Worm (Caenorhabditis elegans) whole organism, L1 larva: Measurements from ENCODE around the gene cyp-33C11.

Experiments used
- C16A3.4 ChIP-seq: fragments of 150-350 bp; optimal IDR thresholded peaks from 2 replicates; lab custom pipeline; 2014; ENCODE audit warnings: missing biosample characterization, missing genetic modification characterization
- F16B12.6 ChIP-seq: fragments of 150-350 bp; optimal IDR thresholded peaks from 2 replicates; lab custom pipeline; 2014; ENCODE audit warnings: missing biosample characterization, missing genetic modification characterization
- alr-1 ChIP-seq: fragments of 200-800 bp; sonication (Bioruptor generic); optimal IDR thresholded peaks from 2 replicates; lab custom pipeline; 2018; ENCODE audit warnings: borderline replicate concordance, mild to moderate bottlenecking, missing genetic modification characterization, missing compliant biosample characterization
- aly-2 ChIP-seq: fragments of 150-350 bp; optimal IDR thresholded peaks from 2 replicates; lab custom pipeline; 2014; ENCODE audit warnings: missing biosample characterization, missing genetic modification characterization
- ama-1 ChIP-seq: fragments of 150-350 bp; optimal IDR thresholded peaks from 2 replicates; lab custom pipeline; 2014
- ceh-63 ChIP-seq: fragments of 200-800 bp; sonication (Bioruptor generic); optimal IDR thresholded peaks from 2 replicates; lab custom pipeline; 2018; ENCODE audit warnings: mild to moderate bottlenecking, missing genetic modification characterization, missing compliant biosample characterization
- dpl-1 ChIP-seq, 3 experiments: fragments of 150-350 bp in 2 of 3; sonication (generic microtip) in 1 of 3; optimal IDR thresholded peaks; 2 replicates each; lab custom pipeline; 2014 to 2017; ENCODE audit warnings: missing biosample characterization in 3 of 3, missing genetic modification characterization in 3 of 3, missing genetic modification reagents in 3 of 3
- efl-3 ChIP-seq: fragments of 200-800 bp; sonication (Bioruptor generic); optimal IDR thresholded peaks from 2 replicates; lab custom pipeline; 2018; ENCODE audit warnings: mild to moderate bottlenecking, missing genetic modification characterization, missing compliant biosample characterization
- elt-2 ChIP-seq: sonication (generic microtip); optimal IDR thresholded peaks from 2 replicates; lab custom pipeline; 2016; ENCODE audit warnings: missing genetic modification characterization, mild to moderate bottlenecking, inconsistent platforms, missing compliant biosample characterization, missing genetic modification reagents
- fkh-4 ChIP-seq: sonication (generic microtip); optimal IDR thresholded peaks from 2 replicates; lab custom pipeline; 2016; ENCODE audit warnings: missing compliant biosample characterization, missing genetic modification characterization, borderline replicate concordance
- fkh-8 ChIP-seq: sonication (generic microtip); optimal IDR thresholded peaks from 2 replicates; lab custom pipeline; 2016; ENCODE audit warnings: mild to moderate bottlenecking, missing genetic modification characterization, missing compliant biosample characterization
- fos-1 ChIP-seq: fragments of 150-350 bp; optimal IDR thresholded peaks from 2 replicates; lab custom pipeline; 2014; ENCODE audit warnings: missing biosample characterization, missing genetic modification characterization
- grh-1 ChIP-seq: fragments of 200-800 bp; sonication (Bioruptor generic); IDR thresholded peaks from 2 replicates; pipeline ENCODE4 v1.3.6; 2022; ENCODE audit warnings: missing genetic modification reagents, missing genetic modification characterization, missing compliant biosample characterization
- hlh-4 ChIP-seq: sonication (generic microtip); optimal IDR thresholded peaks from 2 replicates; lab custom pipeline; 2016; ENCODE audit warnings: mild to moderate bottlenecking, missing genetic modification characterization, missing compliant biosample characterization
- irx-1 ChIP-seq: sonication (generic microtip); optimal IDR thresholded peaks from 2 replicates; lab custom pipeline; 2016; ENCODE audit warnings: missing genetic modification characterization, missing compliant biosample characterization
- isw-1 ChIP-seq: fragments of 200-800 bp; sonication (Bioruptor generic); IDR thresholded peaks from 2 replicates; pipeline ENCODE4 v1.3.6; 2022; ENCODE audit warnings: missing genetic modification characterization, missing compliant biosample characterization
- lin-13 ChIP-seq: fragments of 150-350 bp; optimal IDR thresholded peaks from 2 replicates; lab custom pipeline; 2014; ENCODE audit warnings: missing biosample characterization, missing genetic modification reagents, missing genetic modification characterization
- lin-14 ChIP-seq: fragments of 200-800 bp; sonication (Bioruptor generic); optimal IDR thresholded peaks from 2 replicates; lab custom pipeline; 2018; ENCODE audit warnings: mild to moderate bottlenecking, missing genetic modification characterization, moderate library complexity, missing compliant biosample characterization
- lin-15B ChIP-seq: fragments of 150-350 bp; sonication (generic microtip); optimal IDR thresholded peaks from 3 replicates; lab custom pipeline; 2014; ENCODE audit warnings: missing biosample characterization, missing genetic modification characterization
- lin-39 ChIP-seq: fragments of 150-350 bp; optimal IDR thresholded peaks from 2 replicates; lab custom pipeline; 2014; ENCODE audit warnings: missing biosample characterization, missing genetic modification reagents, missing genetic modification characterization
- lir-3 ChIP-seq: sonication (generic microtip); optimal IDR thresholded peaks from 2 replicates; lab custom pipeline; 2016; ENCODE audit warnings: mild to moderate bottlenecking, missing genetic modification characterization, moderate library complexity, missing compliant biosample characterization; ENCODE audit not compliant: poor library complexity
- mab-9 ChIP-seq: fragments of 200-800 bp; sonication (Bioruptor generic); IDR thresholded peaks from 2 replicates; pipeline ENCODE4 v1.3.6; 2022; ENCODE audit warnings: missing genetic modification reagents, missing genetic modification characterization, missing compliant biosample characterization
- mdl-1 ChIP-seq, 2 experiments: fragments of 150-350 bp; optimal IDR thresholded peaks; 2 replicates each; lab custom pipeline; 2014 to 2017; ENCODE audit warnings: missing biosample characterization in 2 of 2, missing genetic modification characterization in 2 of 2, inconsistent platforms in 1 of 2
- mef-2 ChIP-seq: fragments of 150-350 bp; optimal IDR thresholded peaks from 2 replicates; lab custom pipeline; 2014; ENCODE audit warnings: missing biosample characterization, missing genetic modification characterization
- nhr-19 ChIP-seq: fragments of 200-800 bp; sonication (Bioruptor generic); conservative IDR thresholded peaks from 2 replicates; pipeline ENCODE4 v1.3.6; 2022; ENCODE audit warnings: missing genetic modification characterization, missing compliant biosample characterization
- nhr-20 ChIP-seq: sonication (generic microtip); optimal IDR thresholded peaks from 2 replicates; lab custom pipeline; 2016; ENCODE audit warnings: mild to moderate bottlenecking, missing genetic modification characterization, missing compliant biosample characterization
- nhr-237 ChIP-seq: fragments of 150-350 bp; optimal IDR thresholded peaks from 2 replicates; lab custom pipeline; 2014; ENCODE audit warnings: missing biosample characterization, missing genetic modification characterization
- nhr-28 ChIP-seq: fragments of 150-350 bp; optimal IDR thresholded peaks from 2 replicates; lab custom pipeline; 2014; ENCODE audit warnings: missing biosample characterization, missing genetic modification characterization
- nhr-47 ChIP-seq: sonication (generic microtip); optimal IDR thresholded peaks from 2 replicates; lab custom pipeline; 2016; ENCODE audit warnings: mild to moderate bottlenecking, missing genetic modification characterization, moderate library complexity, missing compliant biosample characterization
- nhr-71 ChIP-seq: sonication (generic microtip); optimal IDR thresholded peaks from 2 replicates; lab custom pipeline; 2016; ENCODE audit warnings: mild to moderate bottlenecking, missing genetic modification characterization, moderate library complexity, missing compliant biosample characterization
- nhr-76 ChIP-seq: sonication (generic microtip); optimal IDR thresholded peaks from 2 replicates; lab custom pipeline; 2017; ENCODE audit warnings: missing biosample characterization, missing genetic modification characterization
- nhr-77 ChIP-seq: fragments of 150-350 bp; optimal IDR thresholded peaks from 2 replicates; lab custom pipeline; 2014; ENCODE audit warnings: missing biosample characterization, missing genetic modification characterization
- nhr-84 ChIP-seq: sonication (generic microtip); optimal IDR thresholded peaks from 2 replicates; lab custom pipeline; 2017; ENCODE audit warnings: missing biosample characterization, missing genetic modification characterization
- nhr-85 ChIP-seq: sonication (generic microtip); peaks from one replicate; lab custom pipeline; 2016; ENCODE audit warnings: missing genetic modification characterization, inconsistent platforms, missing compliant biosample characterization
- nhr-90 ChIP-seq: sonication (generic microtip); optimal IDR thresholded peaks from 2 replicates; lab custom pipeline; 2016; ENCODE audit warnings: mild to moderate bottlenecking, missing genetic modification characterization, missing compliant biosample characterization; ENCODE audit not compliant: poor library complexity
- pqm-1 ChIP-seq: sonication (generic microtip); optimal IDR thresholded peaks from 3 replicates; lab custom pipeline; 2017; ENCODE audit warnings: missing biosample characterization, missing genetic modification characterization
- snpc-4 ChIP-seq: fragments of 150-350 bp; optimal IDR thresholded peaks from 2 replicates; lab custom pipeline; 2014; ENCODE audit warnings: missing biosample characterization, missing genetic modification characterization
- tbx-2 ChIP-seq: sonication (generic microtip); optimal IDR thresholded peaks from 2 replicates; lab custom pipeline; 2016; ENCODE audit warnings: missing genetic modification characterization, missing compliant biosample characterization
- tlp-1 ChIP-seq: fragments of 150-350 bp; optimal IDR thresholded peaks from 2 replicates; lab custom pipeline; 2014; ENCODE audit warnings: missing biosample characterization, missing genetic modification characterization
- unc-130 ChIP-seq: fragments of 150-350 bp; optimal IDR thresholded peaks from 2 replicates; lab custom pipeline; 2017; ENCODE audit warnings: missing biosample characterization, missing genetic modification characterization, inconsistent platforms
- unc-30 ChIP-seq: sonication (generic microtip); optimal IDR thresholded peaks from 2 replicates; lab custom pipeline; 2017; ENCODE audit warnings: missing biosample characterization, missing genetic modification characterization
- unc-62 ChIP-seq: fragments of 150-350 bp; optimal IDR thresholded peaks from 2 replicates; lab custom pipeline; 2014; ENCODE audit warnings: missing biosample characterization, missing genetic modification reagents, missing genetic modification characterization
- unc-86 ChIP-seq: sonication (generic microtip); optimal IDR thresholded peaks from 2 replicates; lab custom pipeline; 2016; ENCODE audit warnings: missing genetic modification characterization, missing compliant biosample characterization
- unc-98 ChIP-seq: fragments of 200-800 bp; sonication (Bioruptor generic); IDR thresholded peaks from 2 replicates; pipeline ENCODE4 v1.3.6; 2022; ENCODE audit warnings: missing genetic modification characterization, missing compliant biosample characterization
- vab-15 ChIP-seq: sonication (generic microtip); optimal IDR thresholded peaks from 2 replicates; lab custom pipeline; 2017; ENCODE audit warnings: missing genotype, mild to moderate bottlenecking, missing genetic modification characterization, missing compliant biosample characterization
- xbp-1 ChIP-seq: sonication (generic microtip); optimal IDR thresholded peaks from 2 replicates; lab custom pipeline; 2016; ENCODE audit warnings: missing genetic modification characterization, missing compliant biosample characterization
- zag-1 ChIP-seq: fragments of 150-350 bp; optimal IDR thresholded peaks from 2 replicates; lab custom pipeline; 2014; ENCODE audit warnings: missing biosample characterization, missing genetic modification characterization
- zip-4 ChIP-seq: fragments of 200-800 bp; sonication (Bioruptor generic); optimal IDR thresholded peaks from 2 replicates; lab custom pipeline; 2018; ENCODE audit warnings: mild to moderate bottlenecking, missing genetic modification characterization, moderate library complexity, missing compliant biosample characterization

cyp-33C11 gene

ce11 chrV:676090-676489 lies 36.7 kb downstream of the cyp-33C11 start:
- TF ChIP-seq nhr-90 (no peak), snpc-4 (tag; lab: Kevin White, UChicago) (peak; percentile 27), nhr-47 (tag; lab: Kevin White, UChicago) (no peak), isw-1 (GFP tag; lab: Robert Waterston, UW) (no peak), xbp-1 (no peak), irx-1 (tag; lab: Kevin White, UChicago) (no peak), tlp-1 (tag; lab: Kevin White, UChicago) (no peak), unc-62 (GFP tag; lab: Kevin White, UChicago) (no peak)

DNA sequence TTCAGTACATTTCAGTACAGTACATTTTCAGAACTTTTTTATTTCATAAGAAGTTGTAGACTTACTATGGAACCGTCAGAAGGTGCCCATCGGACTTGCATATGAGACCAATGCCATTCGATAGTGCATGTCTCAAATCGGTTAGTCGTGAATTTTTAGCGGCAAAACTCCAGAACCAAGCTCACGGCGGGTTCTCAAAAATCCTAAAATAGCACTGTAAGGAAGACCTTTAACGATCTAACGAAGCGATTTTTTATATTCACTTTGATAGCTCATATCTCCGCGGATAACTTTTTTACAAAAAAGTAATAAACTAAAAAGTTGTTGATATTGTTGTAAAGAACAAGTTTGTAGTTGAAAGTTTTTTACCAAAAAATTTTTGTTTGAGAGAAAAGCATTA lies 38.6 kb downstream of the cyp-33C11 start, which contains the start of gene sru-25:
sru-25 (minus strand) TSS at position 101 of the 400 bp plus-strand sequence.
- TF ChIP-seq pqm-1 (tag; lab: Kevin White, UChicago) (no peak), lin-39 (tag; lab: Kevin White, UChicago) (no peak), nhr-71 (tag; lab: Kevin White, UChicago) (no peak), mdl-1 (tag; optimal IDR thresholded peaks at IDR 0.05; lab: Kevin White, UChicago) (no peak), unc-30 (no peak), fos-1 (tag; lab: Kevin White, UChicago) (no peak), tbx-2 (no peak), vab-15 (tag; lab: Kevin White, UChicago) (no peak), aly-2 (tag; lab: Kevin White, UChicago) (no peak), nhr-47 (tag; lab: Kevin White, UChicago) (no peak), nhr-84 (tag; lab: Kevin White, UChicago) (no peak), mef-2 (tag; lab: Kevin White, UChicago) (no peak)

ce11 chrV:671342-671741 lies 41.4 kb downstream of the cyp-33C11 start, which contains the start of gene sru-24:
TSS of gene sru-24 (minus strand) at chrV:671442.
- TF ChIP-seq ama-1 (lab: Kevin White, UChicago) (no peak), nhr-85 (tag; lab: Kevin White, UChicago) (peak; percentile 6)

DNA sequence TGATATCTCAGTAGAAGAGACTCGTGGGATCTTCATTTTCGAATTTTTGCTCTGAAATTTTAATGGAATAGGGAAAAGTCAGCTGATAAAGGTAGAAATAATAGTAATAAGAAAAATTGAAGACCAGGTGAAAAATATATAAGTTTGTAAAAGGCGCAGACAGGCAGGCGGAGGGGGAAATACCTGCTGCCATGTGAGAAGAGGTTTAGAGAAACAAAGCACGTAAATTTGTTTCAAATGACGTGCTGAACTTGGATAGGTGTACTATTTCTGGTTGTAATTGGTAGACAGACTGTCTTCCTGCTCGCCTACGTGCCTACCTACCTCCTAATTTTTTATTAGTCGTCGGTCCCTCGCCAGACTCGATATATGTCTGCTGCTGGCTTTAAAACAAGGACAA lies 45.3 kb downstream of the cyp-33C11 start, which contains the start of gene nhr-180:
nhr-180 (minus strand) TSS at position 52 of the 400 bp plus-strand sequence.
- TF ChIP-seq mdl-1 (tag; optimal IDR thresholded peaks at IDR 0.05; lab: Kevin White, UChicago) (peak in 1 of 2 experiments; percentile 61), unc-130 (tag; lab: Kevin White, UChicago) (no peak), lir-3 (tag; lab: Kevin White, UChicago) (no peak), mab-9 (GFP tag; lab: Robert Waterston, UW) (no peak), lin-14 (GFP tag; lab: Kevin White, UChicago) (no peak), vab-15 (tag; lab: Kevin White, UChicago) (no peak), efl-3 (no peak), zip-4 (GFP tag; lab: Kevin White, UChicago) (no peak), tlp-1 (tag; lab: Kevin White, UChicago) (no peak), dpl-1 (GFP tag; optimal IDR thresholded peaks at IDR 0.05; lab: Kevin White, UChicago) (no peak), hlh-4 (tag; lab: Kevin White, UChicago) (no peak), F16B12.6 (tag; lab: Kevin White, UChicago) (no peak), ceh-63 (GFP tag; lab: Kevin White, UChicago) (no peak), lin-15B (tag; lab: Kevin White, UChicago) (no peak), elt-2 (tag; lab: Kevin White, UChicago) (peak; percentile 8), alr-1 (tag; lab: Kevin White, UChicago) (no peak), lin-39 (tag; lab: Kevin White, UChicago) (no peak), fos-1 (tag; lab: Kevin White, UChicago) (no peak), nhr-76 (tag; lab: Kevin White, UChicago) (no peak), nhr-19 (GFP tag; lab: Robert Waterston, UW) (0 out of 2 replicates have a peak, but pooled peaks have one; percentile 7), nhr-237 (no peak), grh-1 (GFP tag; lab: Robert Waterston, UW) (no peak), nhr-28 (tag; lab: Kevin White, UChicago) (no peak), C16A3.4 (tag; lab: Kevin White, UChicago) (no peak), aly-2 (tag; lab: Kevin White, UChicago) (no peak), fkh-4 (tag; lab: Kevin White, UChicago) (no peak), fkh-8 (tag; lab: Kevin White, UChicago) (no peak), zag-1 (tag; lab: Kevin White, UChicago) (no peak), nhr-77 (tag; lab: Kevin White, UChicago) (no peak), lin-13 (GFP tag; lab: Kevin White, UChicago) (no peak), unc-98 (GFP tag; lab: Robert Waterston, UW) (no peak), nhr-20 (peak; percentile 14), unc-86 (tag; lab: Kevin White, UChicago) (no peak)
